Worm (Caenorhabditis elegans) whole organism, L1 larva: ENCODE data around the gene F36F12.3.
A peak's percentile ranks its signal among the peaks of the same experiment; 100 is the strongest.

ENCODE experiments used
- C04F5.9 ChIP-seq: sonication (generic microtip); optimal IDR thresholded peaks from 2 replicates; lab custom pipeline; 2016; ENCODE audit warnings: missing genetic modification characterization, missing compliant biosample characterization
- C16A3.4 ChIP-seq: fragments of 150-350 bp; optimal IDR thresholded peaks from 2 replicates; lab custom pipeline; 2014; ENCODE audit warnings: missing biosample characterization, missing genetic modification characterization
- C34B4.2 ChIP-seq: sonication (generic microtip); optimal IDR thresholded peaks from 2 replicates; lab custom pipeline; 2017; ENCODE audit warnings: mild to moderate bottlenecking, missing genetic modification characterization, missing compliant biosample characterization
- Y116A8C.19 ChIP-seq: sonication (generic microtip); optimal IDR thresholded peaks from 2 replicates; lab custom pipeline; 2016; ENCODE audit warnings: missing compliant biosample characterization, missing genetic modification characterization, borderline replicate concordance
- aha-1 ChIP-seq: fragments of 150-350 bp; optimal IDR thresholded peaks from 2 replicates; lab custom pipeline; 2014; ENCODE audit warnings: missing biosample characterization, missing genetic modification characterization
- aly-2 ChIP-seq: fragments of 150-350 bp; optimal IDR thresholded peaks from 2 replicates; lab custom pipeline; 2014; ENCODE audit warnings: missing biosample characterization, missing genetic modification characterization
- blmp-1 ChIP-seq: fragments of 150-350 bp; optimal IDR thresholded peaks from 2 replicates; lab custom pipeline; 2014; ENCODE audit warnings: missing biosample characterization, missing genetic modification characterization
- ceh-82 ChIP-seq, 3 experiments: fragments of 150-350 bp in 1 of 3; sonication (generic microtip) in 2 of 3; optimal IDR thresholded peaks; 2 replicates each; lab custom pipeline; 2014 to 2017; ENCODE audit warnings: missing biosample characterization in 3 of 3, missing genetic modification characterization in 3 of 3
- ces-1 ChIP-seq: fragments of 150-350 bp; optimal IDR thresholded peaks from 2 replicates; lab custom pipeline; 2014; ENCODE audit warnings: missing biosample characterization, missing genetic modification reagents, missing genetic modification characterization
- dpl-1 ChIP-seq, 3 experiments: fragments of 150-350 bp in 2 of 3; sonication (generic microtip) in 1 of 3; optimal IDR thresholded peaks; 2 replicates each; lab custom pipeline; 2014 to 2017; ENCODE audit warnings: missing biosample characterization in 3 of 3, missing genetic modification characterization in 3 of 3, missing genetic modification reagents in 3 of 3
- efl-1 ChIP-seq, 4 experiments: fragments of 150-350 bp; optimal IDR thresholded peaks in 3 of 4; peaks in 1 of 4; 1 replicate in 1 of 4; 2 replicates in 3 of 4; lab custom pipeline; 2014; ENCODE audit warnings: missing biosample characterization in 2 of 4, missing genetic modification characterization in 2 of 4, missing genetic modification reagents in 2 of 4
- elt-2 ChIP-seq: sonication (generic microtip); optimal IDR thresholded peaks from 2 replicates; lab custom pipeline; 2016; ENCODE audit warnings: missing genetic modification characterization, mild to moderate bottlenecking, inconsistent platforms, missing compliant biosample characterization, missing genetic modification reagents
- fkh-10 ChIP-seq: sonication (generic microtip); optimal IDR thresholded peaks from 2 replicates; lab custom pipeline; 2017; ENCODE audit warnings: missing biosample characterization, missing genetic modification reagents, missing genetic modification characterization
- fkh-4 ChIP-seq: sonication (generic microtip); optimal IDR thresholded peaks from 2 replicates; lab custom pipeline; 2016; ENCODE audit warnings: missing compliant biosample characterization, missing genetic modification characterization, borderline replicate concordance
- fkh-8 ChIP-seq: sonication (generic microtip); optimal IDR thresholded peaks from 2 replicates; lab custom pipeline; 2016; ENCODE audit warnings: mild to moderate bottlenecking, missing genetic modification characterization, missing compliant biosample characterization
- grh-1 ChIP-seq: fragments of 200-800 bp; sonication (Bioruptor generic); IDR thresholded peaks from 2 replicates; pipeline ENCODE4 v1.3.6; 2022; ENCODE audit warnings: missing genetic modification reagents, missing genetic modification characterization, missing compliant biosample characterization
- lin-13 ChIP-seq: fragments of 150-350 bp; optimal IDR thresholded peaks from 2 replicates; lab custom pipeline; 2014; ENCODE audit warnings: missing biosample characterization, missing genetic modification reagents, missing genetic modification characterization
- lin-14 ChIP-seq: fragments of 200-800 bp; sonication (Bioruptor generic); optimal IDR thresholded peaks from 2 replicates; lab custom pipeline; 2018; ENCODE audit warnings: mild to moderate bottlenecking, missing genetic modification characterization, moderate library complexity, missing compliant biosample characterization
- lin-15B ChIP-seq: fragments of 150-350 bp; sonication (generic microtip); optimal IDR thresholded peaks from 3 replicates; lab custom pipeline; 2014; ENCODE audit warnings: missing biosample characterization, missing genetic modification characterization
- lin-35 ChIP-seq, 2 experiments: fragments of 150-350 bp; optimal IDR thresholded peaks; 2 replicates each; lab custom pipeline; 2014; ENCODE audit warnings: missing biosample characterization in 2 of 2, missing genetic modification characterization in 2 of 2, missing genetic modification reagents in 2 of 2
- nhr-12 ChIP-seq: sonication (generic microtip); optimal IDR thresholded peaks from 2 replicates; lab custom pipeline; 2017; ENCODE audit warnings: missing biosample characterization, missing genetic modification characterization
- nhr-20 ChIP-seq: sonication (generic microtip); optimal IDR thresholded peaks from 2 replicates; lab custom pipeline; 2016; ENCODE audit warnings: mild to moderate bottlenecking, missing genetic modification characterization, missing compliant biosample characterization
- nhr-28 ChIP-seq: fragments of 150-350 bp; optimal IDR thresholded peaks from 2 replicates; lab custom pipeline; 2014; ENCODE audit warnings: missing biosample characterization, missing genetic modification characterization
- nhr-76 ChIP-seq: sonication (generic microtip); optimal IDR thresholded peaks from 2 replicates; lab custom pipeline; 2017; ENCODE audit warnings: missing biosample characterization, missing genetic modification characterization
- nhr-77 ChIP-seq: fragments of 150-350 bp; optimal IDR thresholded peaks from 2 replicates; lab custom pipeline; 2014; ENCODE audit warnings: missing biosample characterization, missing genetic modification characterization
- nhr-84 ChIP-seq: sonication (generic microtip); optimal IDR thresholded peaks from 2 replicates; lab custom pipeline; 2017; ENCODE audit warnings: missing biosample characterization, missing genetic modification characterization
- nhr-85 ChIP-seq: sonication (generic microtip); peaks from one replicate; lab custom pipeline; 2016; ENCODE audit warnings: missing genetic modification characterization, inconsistent platforms, missing compliant biosample characterization
- nhr-90 ChIP-seq: sonication (generic microtip); optimal IDR thresholded peaks from 2 replicates; lab custom pipeline; 2016; ENCODE audit warnings: mild to moderate bottlenecking, missing genetic modification characterization, missing compliant biosample characterization; ENCODE audit not compliant: poor library complexity
- rnt-1 ChIP-seq: sonication (generic microtip); optimal IDR thresholded peaks from 2 replicates; lab custom pipeline; 2016; ENCODE audit warnings: mild to moderate bottlenecking, missing genetic modification characterization, moderate library complexity, missing compliant biosample characterization
- skn-1 ChIP-seq: fragments of 150-350 bp; optimal IDR thresholded peaks from 2 replicates; lab custom pipeline; 2014; ENCODE audit warnings: missing biosample characterization, missing genetic modification characterization
- snpc-4 ChIP-seq: fragments of 150-350 bp; optimal IDR thresholded peaks from 2 replicates; lab custom pipeline; 2014; ENCODE audit warnings: missing biosample characterization, missing genetic modification characterization
- snu-23 ChIP-seq: sonication (generic microtip); optimal IDR thresholded peaks from 2 replicates; lab custom pipeline; 2016; ENCODE audit warnings: missing genetic modification characterization, missing compliant biosample characterization
- sptf-1 ChIP-seq: fragments of 150-350 bp; optimal IDR thresholded peaks from 2 replicates; lab custom pipeline; 2014; ENCODE audit warnings: missing biosample characterization, missing genetic modification characterization
- unc-30 ChIP-seq: sonication (generic microtip); optimal IDR thresholded peaks from 2 replicates; lab custom pipeline; 2017; ENCODE audit warnings: missing biosample characterization, missing genetic modification characterization
- vab-15 ChIP-seq: sonication (generic microtip); optimal IDR thresholded peaks from 2 replicates; lab custom pipeline; 2017; ENCODE audit warnings: missing genotype, mild to moderate bottlenecking, missing genetic modification characterization, missing compliant biosample characterization
- xbp-1 ChIP-seq: sonication (generic microtip); optimal IDR thresholded peaks from 2 replicates; lab custom pipeline; 2016; ENCODE audit warnings: missing genetic modification characterization, missing compliant biosample characterization
- ztf-4 ChIP-seq: fragments of 150-350 bp; optimal IDR thresholded peaks from 2 replicates; lab custom pipeline; 2014; ENCODE audit warnings: missing biosample characterization, missing genetic modification characterization

The F36F12.3 gene

DNA sequence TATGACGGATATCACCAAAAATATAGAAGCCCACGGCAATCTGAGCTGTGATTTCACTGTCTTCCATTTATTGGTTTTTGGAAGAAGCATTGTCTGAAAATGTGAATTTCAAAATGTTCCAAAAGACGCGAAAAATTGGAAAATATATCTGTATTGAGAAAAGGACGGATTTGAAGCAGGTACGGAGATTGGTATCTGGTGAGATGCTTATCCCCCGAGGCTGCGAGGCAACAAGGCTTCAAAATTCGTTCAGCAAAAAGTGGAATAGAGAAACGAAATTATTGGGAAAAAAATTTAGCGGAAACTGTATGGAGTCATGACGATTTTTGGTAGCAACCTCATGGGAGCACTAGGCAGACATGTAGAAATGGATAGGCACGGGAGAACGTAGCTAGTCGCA, 17.5 kb downstream of the F36F12.3 start, which contains the start of gene F36F12.1:
TSS of gene F36F12.1 (minus strand) at position 101 of the 400 bp plus-strand sequence.
- no peak for TF ChIP-seq efl-1 (optimal IDR thresholded peaks at IDR 0.05; lab: Kevin White, UChicago)
- peak in 1 of 2 experiments; percentile 55 for TF ChIP-seq efl-1 (GFP tag; optimal IDR thresholded peaks at IDR 0.05 in 1 of 2; lab: Kevin White, UChicago)
- TF ChIP-seq nhr-20 (tag; lab: Kevin White, UChicago): no peak

DNA sequence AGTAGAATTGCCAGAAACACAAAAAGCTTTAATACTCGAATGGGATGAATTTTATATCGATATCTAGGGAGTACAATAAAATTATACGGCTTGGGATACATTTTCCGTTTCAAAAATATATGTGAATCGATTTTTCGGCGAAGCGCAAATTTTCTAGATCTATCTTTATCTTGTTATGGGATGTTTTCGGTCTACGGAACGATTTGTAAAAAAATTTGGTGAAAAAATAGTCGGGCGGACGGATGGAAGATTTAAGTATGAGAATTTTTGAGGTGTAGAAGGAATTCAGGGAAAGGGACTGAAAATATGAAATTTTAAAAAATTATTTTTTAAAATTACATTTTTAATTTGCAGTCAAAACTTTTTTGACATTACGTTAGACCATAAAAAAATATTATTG, 20.4 kb downstream of the F36F12.3 start, which contains the start of gene F22F7.4:
TSS of gene F22F7.4 (minus strand) at position 101 of the 400 bp plus-strand sequence.
- TF ChIP-seq nhr-84 (tag; lab: Kevin White, UChicago) (no peak), fkh-10 (GFP tag; lab: Kevin White, UChicago) (no peak), vab-15 (tag; lab: Kevin White, UChicago) (no peak), sptf-1 (tag; lab: Kevin White, UChicago) (no peak), snu-23 (GFP tag; lab: Kevin White, UChicago) (no peak), nhr-28 (tag; lab: Kevin White, UChicago) (no peak), nhr-76 (no peak), C34B4.2 (no peak), ces-1 (GFP tag; lab: Kevin White, UChicago) (no peak), elt-2 (tag; lab: Kevin White, UChicago) (no peak), fkh-8 (tag; lab: Kevin White, UChicago) (no peak), ztf-4 (tag; lab: Kevin White, UChicago) (no peak), snpc-4 (tag; lab: Kevin White, UChicago) (no peak), aly-2 (tag; lab: Kevin White, UChicago) (no peak), unc-30 (tag; lab: Kevin White, UChicago) (no peak), nhr-12 (no peak), C04F5.9 (tag; lab: Kevin White, UChicago) (no peak), fkh-4 (no peak)
- TF ChIP-seq, all 84 proteins: peak for 0

DNA sequence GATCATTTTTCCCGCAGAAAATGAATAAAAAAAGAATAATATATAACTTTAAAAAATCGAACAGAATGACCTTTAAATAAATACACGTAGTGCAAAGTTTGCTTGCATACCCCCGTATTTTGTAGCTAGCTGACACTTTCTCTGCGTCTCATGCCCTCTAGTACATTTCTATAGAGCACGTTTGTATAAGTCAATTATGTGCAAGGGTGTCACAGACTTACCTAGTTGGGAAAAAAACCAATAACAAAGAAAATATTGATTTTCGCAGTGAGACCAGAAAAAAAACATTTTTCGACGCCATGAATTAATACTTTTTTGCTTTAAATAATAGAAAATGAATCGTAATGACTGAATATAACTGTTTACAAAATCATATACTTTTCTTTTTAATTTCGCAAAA, 23.7 kb downstream of the F36F12.3 start, which contains the start of gene ckb-4:
TSS of gene ckb-4 (minus strand) at position 140 of the 400 bp plus-strand sequence.
- TF ChIP-seq skn-1 (peak; percentile 11), dpl-1 (GFP tag; optimal IDR thresholded peaks at IDR 0.05; lab: Kevin White, UChicago) (peak; percentile 9 to 69 (median 29)), rnt-1 (tag; lab: Kevin White, UChicago) (peak; percentile 5), lin-13 (peak; percentile 13), lin-15B (tag; lab: Kevin White, UChicago) (peak; percentile 41), lin-14 (GFP tag; lab: Kevin White, UChicago) (no peak), nhr-85 (tag; lab: Kevin White, UChicago) (peak; percentile 47), grh-1 (GFP tag; lab: Robert Waterston, UW) (no peak), nhr-20 (tag; lab: Kevin White, UChicago) (peak; percentile 42), vab-15 (tag; lab: Kevin White, UChicago) (peak; percentile 11), Y116A8C.19 (no peak), aha-1 (no peak), lin-35 (GFP tag; optimal IDR thresholded peaks at IDR 0.05; lab: Kevin White, UChicago) (peak; percentile 48 to 66), xbp-1 (peak; percentile 26), ceh-82 (tag; optimal IDR thresholded peaks at IDR 0.05; lab: Kevin White, UChicago) (peak in 1 of 3 experiments; percentile 46), nhr-77 (tag; lab: Kevin White, UChicago) (peak; percentile 15), blmp-1 (peak; percentile 16), efl-1 (optimal IDR thresholded peaks at IDR 0.05; lab: Kevin White, UChicago) (peak; percentile 59 to 70), efl-1 (GFP tag; optimal IDR thresholded peaks at IDR 0.05 in 1 of 2; lab: Kevin White, UChicago) (peak; percentile 54 to 85), unc-30 (tag; lab: Kevin White, UChicago) (no peak), C16A3.4 (tag; lab: Kevin White, UChicago) (peak; percentile 30)

DNA sequence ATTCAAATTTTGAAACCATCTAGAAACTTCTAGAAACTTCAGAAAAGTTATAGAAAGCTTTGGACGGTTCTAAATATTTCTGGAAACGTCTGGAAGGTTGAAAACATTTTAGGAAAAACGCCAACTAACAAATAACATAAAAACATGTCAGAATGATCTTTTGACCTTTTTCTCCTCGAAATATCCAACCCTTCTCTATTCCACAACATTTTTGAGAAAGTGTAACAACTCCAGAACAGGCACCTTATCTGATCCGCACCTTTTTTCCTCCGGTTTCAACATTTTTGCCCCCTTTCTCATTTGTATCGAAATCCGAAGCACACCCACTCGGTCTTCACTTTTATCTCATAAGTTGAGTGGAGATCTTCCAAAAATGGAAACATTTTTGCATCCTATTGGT, 24.8 kb downstream of the F36F12.3 start, which contains the start of gene F22F7.3:
TSS of gene F22F7.3 (plus strand) at position 301 of the 400 bp plus-strand sequence.
- TF ChIP-seq efl-1 (optimal IDR thresholded peaks at IDR 0.05; lab: Kevin White, UChicago): no peak
- peak in 1 of 2 experiments; percentile 66 for TF ChIP-seq efl-1 (GFP tag; optimal IDR thresholded peaks at IDR 0.05 in 1 of 2; lab: Kevin White, UChicago)
- TF ChIP-seq nhr-90 (tag; lab: Kevin White, UChicago): no peak
- TF ChIP-seq blmp-1: peak; percentile 34
